Worm (Caenorhabditis elegans) whole organism, L2 larva: ENCODE measurements around the gene asp-13.
A peak's percentile ranks its signal among the peaks of the same experiment; 100 is the strongest.

Source experiments
- aly-2 ChIP-seq: fragments of 150-350 bp; optimal IDR thresholded peaks from 2 replicates; lab custom pipeline; 2014; ENCODE audit warnings: missing biosample characterization, missing genetic modification characterization
- lsy-2 ChIP-seq, 2 experiments: fragments of 150-350 bp in 1 of 2; sonication (generic microtip) in 1 of 2; optimal IDR thresholded peaks; 2 replicates each; lab custom pipeline; 2014 to 2017; ENCODE audit warnings: missing biosample characterization in 2 of 2, missing genetic modification characterization in 2 of 2
- mbf-1 ChIP-seq: sonication (generic microtip); optimal IDR thresholded peaks from 2 replicates; lab custom pipeline; 2017; ENCODE audit warnings: missing biosample characterization, missing genetic modification characterization
- unc-62 ChIP-seq: fragments of 150-350 bp; optimal IDR thresholded peaks from 2 replicates; lab custom pipeline; 2014; ENCODE audit warnings: missing biosample characterization, missing genetic modification reagents, missing genetic modification characterization

DNA sequence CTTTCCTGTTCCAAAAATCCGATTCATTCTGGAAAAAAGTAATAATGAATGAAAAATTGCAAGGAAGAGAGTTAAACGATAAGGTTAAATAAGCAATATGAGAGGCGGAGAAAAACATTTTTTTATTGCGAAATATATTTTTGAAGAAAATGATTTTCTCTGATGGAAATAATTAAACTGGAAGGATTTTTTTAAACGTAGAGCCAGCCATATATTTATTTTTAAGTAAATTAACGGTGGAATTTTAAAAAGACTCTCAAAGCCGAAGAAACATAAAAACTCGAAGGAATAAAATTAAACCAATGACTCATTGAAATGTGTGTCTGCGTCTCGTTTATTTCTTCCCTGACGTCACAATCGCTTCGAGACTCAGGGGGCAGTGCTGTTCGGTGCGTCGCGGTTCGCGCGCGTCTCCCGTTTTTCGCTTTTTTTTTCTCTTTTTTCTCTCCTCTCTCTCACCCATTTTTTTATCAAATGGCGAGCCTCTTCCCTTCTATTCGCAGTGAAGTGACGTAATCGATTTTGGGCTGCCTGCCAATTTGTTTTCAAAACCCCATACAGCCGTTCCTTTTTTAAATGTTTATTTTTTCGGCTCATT lies 36.8 kb downstream of the asp-13 start, which contains the start of gene vps-60:
- TF ChIP-seq unc-62 (GFP tag; lab: Kevin White, UChicago) (peak; percentile 51), mbf-1 (tag; lab: Kevin White, UChicago) (no peak), aly-2 (tag; lab: Kevin White, UChicago) (no peak), lsy-2 (tag; optimal IDR thresholded peaks at IDR 0.05; lab: Kevin White, UChicago) (peak; percentile 74 to 93)
